Fruit fly (Drosophila melanogaster) whole organism, embryonic: ENCODE data around the gene yrt.
A peak's percentile ranks its signal among the peaks of the same experiment; 100 is the strongest.

Source experiments
- BtbVII ChIP-seq: fragments of 200-800 bp; sonication (Bioruptor generic); optimal IDR thresholded peaks from 3 replicates; lab custom pipeline; 2017; ENCODE audit warnings: missing biosample characterization, mild to moderate bottlenecking, missing genetic modification characterization
- CG10267 ChIP-seq: fragments of 200-800 bp; sonication (Bioruptor generic); optimal IDR thresholded peaks from 2 replicates; lab custom pipeline; 2018; ENCODE audit warnings: missing biosample characterization, mild to moderate bottlenecking, missing genetic modification characterization, moderate library complexity
- CG10366 ChIP-seq: fragments of 200-800 bp; sonication (Bioruptor generic); IDR thresholded peaks from 2 replicates; pipeline ENCODE4 v1.3.6; 2022; ENCODE audit warnings: missing biosample characterization, missing genetic modification characterization
- CG10979 ChIP-seq: fragments of 200-800 bp; sonication (Bioruptor generic); optimal IDR thresholded peaks from 2 replicates; lab custom pipeline; 2018; ENCODE audit warnings: missing biosample characterization, mild to moderate bottlenecking, missing genetic modification characterization, moderate library complexity
- CG12155 ChIP-seq: fragments of 200-800 bp; sonication (Bioruptor generic); optimal IDR thresholded peaks from 3 replicates; lab custom pipeline; 2016; ENCODE audit warnings: missing biosample characterization, missing genetic modification characterization
- CG12219 ChIP-seq: fragments of 200-800 bp; sonication (Bioruptor generic); optimal IDR thresholded peaks from 3 replicates; lab custom pipeline; 2018; ENCODE audit warnings: missing biosample characterization, mild to moderate bottlenecking, missing genetic modification characterization
- CG12391 ChIP-seq: fragments of 200-800 bp; sonication (Bioruptor generic); optimal IDR thresholded peaks from 3 replicates; lab custom pipeline; 2018; ENCODE audit warnings: missing biosample characterization, mild to moderate bottlenecking, missing genetic modification characterization, moderate library complexity
- CG13287 ChIP-seq: fragments of 200-800 bp; sonication (Bioruptor generic); IDR thresholded peaks from 2 replicates; pipeline ENCODE4 v1.3.6; 2022; ENCODE audit warnings: missing biosample characterization, missing genetic modification characterization; ENCODE audit not compliant: partially characterized antibody
- CG13424 ChIP-seq: fragments of 200-800 bp; sonication (Bioruptor generic); optimal IDR thresholded peaks from 2 replicates; lab custom pipeline; 2019; ENCODE audit warnings: missing biosample characterization, mild to moderate bottlenecking, missing genetic modification characterization, moderate library complexity
- CG14441 ChIP-seq: fragments of 200-800 bp; sonication (Bioruptor generic); IDR thresholded peaks from 2 replicates; pipeline ENCODE4 v1.3.6; 2022; ENCODE audit warnings: missing biosample characterization, missing genetic modification characterization
- CG16863 ChIP-seq: fragments of 200-800 bp; sonication (Bioruptor generic); optimal IDR thresholded peaks from 3 replicates; lab custom pipeline; 2016; ENCODE audit warnings: missing biosample characterization, missing genetic modification characterization
- CG17829 ChIP-seq: fragments of 200-800 bp; optimal IDR thresholded peaks from 2 replicates; lab custom pipeline; 2019; ENCODE audit warnings: missing biosample characterization, mild to moderate bottlenecking, missing genetic modification characterization, moderate library complexity
- CG2875 ChIP-seq: fragments of 200-800 bp; sonication (Bioruptor generic); optimal IDR thresholded peaks from 2 replicates; lab custom pipeline; 2017; ENCODE audit warnings: missing biosample characterization, mild to moderate bottlenecking, missing genetic modification characterization, missing genetic modification reagents
- CG30403 ChIP-seq: fragments of 200-800 bp; sonication (Bioruptor generic); optimal IDR thresholded peaks from 3 replicates; lab custom pipeline; 2016; ENCODE audit warnings: missing biosample characterization, missing genetic modification characterization
- CG30431 ChIP-seq: fragments of 200-800 bp; sonication (Bioruptor generic); optimal IDR thresholded peaks from 2 replicates; lab custom pipeline; 2017; ENCODE audit warnings: missing biosample characterization, missing genetic modification characterization
- CG4360 ChIP-seq: fragments of 200-800 bp; sonication (Bioruptor generic); IDR thresholded peaks from 2 replicates; pipeline ENCODE4 v1.3.6; 2022; ENCODE audit warnings: missing biosample characterization, missing genetic modification characterization
- CG4424 ChIP-seq: fragments of 200-800 bp; sonication (Bioruptor generic); optimal IDR thresholded peaks from 3 replicates; lab custom pipeline; 2016; ENCODE audit warnings: missing biosample characterization, missing genetic modification characterization
- CG5180 ChIP-seq: fragments of 200-800 bp; sonication (Bioruptor generic); optimal IDR thresholded peaks from 3 replicates; lab custom pipeline; 2017; ENCODE audit warnings: missing biosample characterization, missing genetic modification characterization, mild to moderate bottlenecking, moderate library complexity, missing genetic modification reagents
- CG6254 ChIP-seq: fragments of 200-800 bp; sonication (Bioruptor generic); optimal IDR thresholded peaks from 3 replicates; lab custom pipeline; 2017; ENCODE audit warnings: mild to moderate bottlenecking, missing biosample characterization, missing genetic modification reagents, missing genetic modification characterization
- CG6813 ChIP-seq: fragments of 200-800 bp; sonication (Bioruptor generic); optimal IDR thresholded peaks from 2 replicates; lab custom pipeline; 2017; ENCODE audit warnings: missing biosample characterization, missing genetic modification characterization, mild to moderate bottlenecking, moderate library complexity, missing genetic modification reagents
- CG7357 ChIP-seq: fragments of 200-800 bp; sonication (Bioruptor generic); IDR thresholded peaks from 3 replicates; pipeline ENCODE4 v1.3.6; 2022; ENCODE audit warnings: missing biosample characterization, missing genetic modification characterization
- CG7556 ChIP-seq: fragments of 200-800 bp; sonication (Bioruptor generic); optimal IDR thresholded peaks from 2 replicates; lab custom pipeline; 2017; ENCODE audit warnings: missing biosample characterization, mild to moderate bottlenecking, missing genetic modification characterization
- CG8388 ChIP-seq: fragments of 200-800 bp; sonication (Bioruptor generic); optimal IDR thresholded peaks from 2 replicates; lab custom pipeline; 2019; ENCODE audit warnings: missing biosample characterization, mild to moderate bottlenecking, missing genetic modification characterization, moderate library complexity
- CkIIα-i1 ChIP-seq: fragments of 200-800 bp; sonication (Bioruptor generic); IDR thresholded peaks from 2 replicates; pipeline ENCODE4 v1.3.6; 2022; ENCODE audit warnings: missing biosample characterization, missing genetic modification characterization
- Doc2 ChIP-seq: fragments of 200-800 bp; sonication (Bioruptor generic); IDR thresholded peaks from 2 replicates; pipeline ENCODE4 v1.3.6; 2022; ENCODE audit warnings: missing biosample characterization, missing genetic modification characterization
- H2.0 ChIP-seq: fragments of 200-800 bp; sonication (Bioruptor generic); IDR thresholded peaks from 2 replicates; pipeline ENCODE4 v1.3.6; 2022; ENCODE audit warnings: missing biosample characterization, missing genetic modification characterization
- HLHmδ ChIP-seq: fragments of 200-800 bp; sonication (Bioruptor generic); optimal IDR thresholded peaks from 2 replicates; lab custom pipeline; 2018; ENCODE audit warnings: missing biosample characterization, mild to moderate bottlenecking, missing genetic modification characterization, moderate library complexity
- Med ChIP-seq: fragments of 200-800 bp; sonication (Bioruptor generic); peaks from one replicate; lab custom pipeline; 2016; ENCODE audit warnings: missing biosample characterization, missing genetic modification characterization, mild to moderate bottlenecking, inconsistent platforms, moderate library complexity
- Sox100B ChIP-seq: fragments of 200-800 bp; sonication (Bioruptor generic); optimal IDR thresholded peaks from 3 replicates; lab custom pipeline; 2018; ENCODE audit warnings: missing biosample characterization, mild to moderate bottlenecking, missing genetic modification characterization
- Xrp1 ChIP-seq: fragments of 200-800 bp; sonication (Bioruptor generic); IDR thresholded peaks from 2 replicates; pipeline ENCODE4 v1.3.6; 2022; ENCODE audit warnings: missing biosample characterization, missing genetic modification characterization
- ara ChIP-seq: fragments of 200-800 bp; sonication (Bioruptor generic); IDR thresholded peaks from 2 replicates; pipeline ENCODE4 v1.3.6; 2022; ENCODE audit warnings: missing biosample characterization, missing genetic modification characterization
- bsh ChIP-seq, 2 experiments: fragments of 200-800 bp; sonication (Bioruptor generic); optimal IDR thresholded peaks; 2 replicates each; lab custom pipeline; 2017 to 2018; ENCODE audit warnings: mild to moderate bottlenecking in 2 of 2, missing biosample characterization in 2 of 2, missing genetic modification characterization in 2 of 2, moderate library complexity in 1 of 2
- dan ChIP-seq: fragments of 200-800 bp; sonication (Bioruptor generic); IDR thresholded peaks from 2 replicates; pipeline ENCODE4 v1.3.6; 2022; ENCODE audit warnings: missing biosample characterization, missing genetic modification characterization
- dmrt99B ChIP-seq: fragments of 200-800 bp; sonication (Bioruptor generic); optimal IDR thresholded peaks from 2 replicates; lab custom pipeline; 2018; ENCODE audit warnings: missing biosample characterization, mild to moderate bottlenecking, missing genetic modification characterization, moderate library complexity
- dysf ChIP-seq: fragments of 200-800 bp; sonication (Bioruptor generic); IDR thresholded peaks from 3 replicates; pipeline ENCODE4 v1.3.6; 2022; ENCODE audit warnings: missing biosample characterization, missing genetic modification characterization
- eve ChIP-seq, 2 experiments: fragments of >200 bp; optimal IDR thresholded peaks; 2 replicates each; lab custom pipeline; 2017; ENCODE audit warnings: missing biosample characterization in 2 of 2, missing genetic modification characterization in 2 of 2
- ewg ChIP-seq: fragments of 200-800 bp; sonication (Bioruptor generic); optimal IDR thresholded peaks from 3 replicates; lab custom pipeline; 2017; ENCODE audit warnings: mild to moderate bottlenecking, missing biosample characterization, missing genetic modification reagents, missing genetic modification characterization
- fru ChIP-seq: fragments of >200 bp; optimal IDR thresholded peaks from 2 replicates; lab custom pipeline; 2017
- gem ChIP-seq: fragments of 200-800 bp; sonication (Bioruptor generic); optimal IDR thresholded peaks from 2 replicates; lab custom pipeline; 2019; ENCODE audit warnings: missing biosample characterization, mild to moderate bottlenecking, missing genetic modification characterization, moderate library complexity
- jigr1 ChIP-seq: fragments of 200-800 bp; sonication (Bioruptor generic); IDR thresholded peaks from 3 replicates; pipeline ENCODE4 v1.3.6; 2022; ENCODE audit warnings: missing biosample characterization, missing genetic modification characterization
- oc ChIP-seq: fragments of 200-800 bp; sonication (Bioruptor generic); optimal IDR thresholded peaks from 2 replicates; lab custom pipeline; 2018; ENCODE audit warnings: missing biosample characterization, mild to moderate bottlenecking, missing genetic modification characterization, moderate library complexity
- phol ChIP-seq: fragments of 200-800 bp; sonication (Bioruptor generic); optimal IDR thresholded peaks from 3 replicates; lab custom pipeline; 2018; ENCODE audit warnings: missing biosample characterization, mild to moderate bottlenecking, missing genetic modification characterization, moderate library complexity
- prd ChIP-seq, 3 experiments: fragments of >200 bp in 2 of 3; fragments of 200-800 bp in 1 of 3; sonication (Bioruptor generic) in 1 of 3; optimal IDR thresholded peaks in 2 of 3; IDR thresholded peaks in 1 of 3; 2 replicates in 2 of 3; 3 replicates in 1 of 3; pipeline versions ENCODE4 v1.3.6 to Lab custom; 2017 to 2022; ENCODE audit warnings: missing biosample characterization in 1 of 3, missing genetic modification characterization in 1 of 3
- pum ChIP-seq: fragments of 200-800 bp; sonication (Bioruptor generic); optimal IDR thresholded peaks from 2 replicates; lab custom pipeline; 2016; ENCODE audit warnings: missing biosample characterization, missing genetic modification characterization
- sc ChIP-seq, 3 experiments: fragments of >200 bp in 2 of 3; fragments of 200-800 bp in 1 of 3; sonication (Bioruptor generic) in 1 of 3; optimal IDR thresholded peaks; 2 replicates in 2 of 3; 3 replicates in 1 of 3; lab custom pipeline; 2017; ENCODE audit warnings: mild to moderate bottlenecking in 1 of 3, missing biosample characterization in 1 of 3, missing genetic modification characterization in 1 of 3, missing genetic modification reagents in 1 of 3
- schlank ChIP-seq: fragments of 200-800 bp; sonication (Bioruptor generic); optimal IDR thresholded peaks from 2 replicates; lab custom pipeline; 2018; ENCODE audit warnings: missing biosample characterization, mild to moderate bottlenecking, missing genetic modification characterization
- tin ChIP-seq: fragments of 200-800 bp; sonication (Bioruptor generic); optimal IDR thresholded peaks from 3 replicates; lab custom pipeline; 2016; ENCODE audit warnings: missing biosample characterization, missing genetic modification characterization
- toy ChIP-seq: fragments of 200-800 bp; sonication (Bioruptor generic); IDR thresholded peaks from 2 replicates; pipeline ENCODE4 v1.3.6; 2022; ENCODE audit warnings: missing biosample characterization, missing genetic modification characterization
- zf30C ChIP-seq: fragments of 200-800 bp; sonication (Bioruptor generic); optimal IDR thresholded peaks from 3 replicates; lab custom pipeline; 2018; ENCODE audit warnings: missing biosample characterization, mild to moderate bottlenecking, missing genetic modification characterization

yrt gene

dm6 chr3R:13448354-13448753 is 13.6 kb upstream of the yrt start (continued):
- TF ChIP-seq CG30403 (GFP tag; lab: Kevin White, UChicago): peak; percentile 1
- peak; percentile 8 for TF ChIP-seq CG30431 (GFP tag; lab: Kevin White, UChicago)
- no peak for TF ChIP-seq dan (GFP tag; lab: Robert Waterston, UW)
- TF ChIP-seq CG10366 (GFP tag; lab: Robert Waterston, UW): no peak
- peak; percentile 48 for TF ChIP-seq CG6254 (GFP tag; lab: Kevin White, UChicago)
- no peak for TF ChIP-seq sc (optimal IDR thresholded peaks at IDR 0.05; lab: Kevin White, UChicago)
- TF ChIP-seq sc (GFP tag; optimal IDR thresholded peaks at IDR 0.05; lab: Kevin White, UChicago): peak; percentile 41
- TF ChIP-seq CG13424 (tag; lab: Kevin White, UChicago): peak; percentile 46
- TF ChIP-seq CG7357: peak; percentile 34; the same call in 1 of the 3 replicates
- no peak for TF ChIP-seq CG14441 (GFP tag; lab: Robert Waterston, UW)
- TF ChIP-seq CG12219: peak; percentile 10
- TF ChIP-seq HLHmδ (GFP tag; lab: Kevin White, UChicago): no peak
- peak; percentile 35 for TF ChIP-seq Sox100B (GFP tag; lab: Kevin White, UChicago)
- peak; percentile 32 for TF ChIP-seq ewg (GFP tag; lab: Kevin White, UChicago)
- TF ChIP-seq phol: peak; percentile 73
- no peak for TF ChIP-seq Doc2 (GFP tag; lab: Robert Waterston, UW)
- peak; percentile 19 for TF ChIP-seq oc
- peak; percentile 38 for TF ChIP-seq CG16863
- TF ChIP-seq CG10267 (tag; lab: Kevin White, UChicago): peak; percentile 44
- TF ChIP-seq jigr1 (GFP tag; lab: Robert Waterston, UW): no peak
- 0 out of 2 replicates have a peak, but pooled peaks have one; percentile 47 for TF ChIP-seq Xrp1 (GFP tag; lab: Robert Waterston, UW)
- TF ChIP-seq gem (tag; lab: Kevin White, UChicago): peak; percentile 71
- TF ChIP-seq H2.0 (GFP tag; lab: Robert Waterston, UW): no peak
- peak; percentile 80 for TF ChIP-seq CG10979 (tag; lab: Kevin White, UChicago)
- peak; percentile 37; the same call in 1 of the 3 replicates for TF ChIP-seq dysf (GFP tag; lab: Robert Waterston, UW)
- TF ChIP-seq BtbVII (GFP tag; lab: Kevin White, UChicago): no peak
- TF ChIP-seq CG17829 (tag; lab: Kevin White, UChicago): peak; percentile 58
- no peak for TF ChIP-seq CG5180 (GFP tag; lab: Kevin White, UChicago)
- TF ChIP-seq CG8388 (GFP tag; lab: Kevin White, UChicago): peak; percentile 45
- no peak for TF ChIP-seq schlank
- no peak for TF ChIP-seq prd (optimal IDR thresholded peaks at IDR 0.05; lab: Kevin White, UChicago)
- peak; percentile 43; the same call in 1 of the 3 replicates for TF ChIP-seq prd (GFP tag; IDR thresholded peaks at IDR 0.05; lab: Robert Waterston, UW)
- TF ChIP-seq tin (GFP tag; lab: Kevin White, UChicago): peak; percentile 29
- TF ChIP-seq CG13287 (GFP tag; lab: Robert Waterston, UW): no peak
- TF ChIP-seq toy (GFP tag; lab: Robert Waterston, UW): no peak
- peak; percentile 10 for TF ChIP-seq CG4424 (GFP tag; lab: Kevin White, UChicago)
- TF ChIP-seq bsh (GFP tag; optimal IDR thresholded peaks at IDR 0.05; lab: Kevin White, UChicago): peak in 1 of 2 experiments; percentile 80
- TF ChIP-seq eve (GFP tag; optimal IDR thresholded peaks at IDR 0.05; lab: Kevin White, UChicago): peak in 1 of 2 experiments; percentile 48
- peak; percentile 62 for TF ChIP-seq dmrt99B (tag; lab: Kevin White, UChicago)
- TF ChIP-seq CG2875 (GFP tag; lab: Kevin White, UChicago): no peak
- no peak for TF ChIP-seq CG12155 (GFP tag; lab: Kevin White, UChicago)
- no peak for TF ChIP-seq fru (lab: Kevin White, UChicago)
- TF ChIP-seq CG4360: no peak
- TF ChIP-seq CG7556 (GFP tag; lab: Kevin White, UChicago): peak; percentile 36
- TF ChIP-seq pum (GFP tag; lab: Kevin White, UChicago): peak; percentile 20
- peak; percentile 52 for TF ChIP-seq CG12391 (tag; lab: Kevin White, UChicago)
- TF ChIP-seq CG6813 (GFP tag; lab: Kevin White, UChicago): no peak
- peak; percentile 9 for TF ChIP-seq Med (GFP tag; lab: Kevin White, UChicago)
- TF ChIP-seq ara (GFP tag; lab: Robert Waterston, UW): peak; percentile 57; the same call in 1 of the 2 replicates
- no peak for TF ChIP-seq CkIIα-i1 (GFP tag; lab: Robert Waterston, UW)
- TF ChIP-seq zf30C (GFP tag; lab: Kevin White, UChicago): peak; percentile 17
